Worm (Caenorhabditis elegans) whole organism, young adult: Measurements from ENCODE around the gene srx-18.
A peak's percentile ranks its signal among the peaks of the same experiment; 100 is the strongest.

ENCODE experiments used
- B0261.1 ChIP-seq: sonication (generic microtip); optimal IDR thresholded peaks from 2 replicates; lab custom pipeline; 2016; ENCODE audit warnings: mild to moderate bottlenecking, missing genetic modification characterization, moderate library complexity, missing compliant biosample characterization
- F37B4.10 ChIP-seq: fragments of 200-800 bp; sonication (Bioruptor generic); IDR thresholded peaks from 2 replicates; pipeline ENCODE4 v1.3.6; 2022; ENCODE audit warnings: missing genetic modification characterization, missing compliant biosample characterization
- F39B2.1 ChIP-seq: fragments of 200-800 bp; sonication (Bioruptor generic); IDR thresholded peaks from 2 replicates; pipeline ENCODE4 v1.3.6; 2022; ENCODE audit warnings: missing genetic modification reagents, missing genetic modification characterization, missing compliant biosample characterization
- F55B11.4 ChIP-seq: sonication (generic microtip); optimal IDR thresholded peaks from 2 replicates; lab custom pipeline; 2016; ENCODE audit warnings: missing compliant biosample characterization, missing genetic modification characterization, borderline replicate concordance; ENCODE audit not compliant: insufficient read depth
- K11D2.4 ChIP-seq: fragments of 200-800 bp; sonication (Bioruptor generic); IDR thresholded peaks from 2 replicates; pipeline ENCODE4 v1.3.6; 2022; ENCODE audit warnings: missing genetic modification reagents, missing genetic modification characterization, missing compliant biosample characterization
- aptf-3 ChIP-seq: fragments of 200-800 bp; sonication (Bioruptor generic); IDR thresholded peaks from 2 replicates; pipeline ENCODE4 v1.3.6; 2022; ENCODE audit warnings: missing genetic modification characterization, missing compliant biosample characterization
- attf-5 ChIP-seq: fragments of 200-800 bp; sonication (Bioruptor generic); optimal IDR thresholded peaks from 2 replicates; lab custom pipeline; 2018; ENCODE audit warnings: mild to moderate bottlenecking, missing genetic modification characterization, missing compliant biosample characterization
- bed-1 ChIP-seq: fragments of 200-800 bp; sonication (Bioruptor generic); IDR thresholded peaks from 2 replicates; pipeline ENCODE4 v1.3.6; 2022; ENCODE audit warnings: missing genetic modification reagents, missing genetic modification characterization, missing compliant biosample characterization
- ceh-100 ChIP-seq: fragments of 200-800 bp; sonication (Bioruptor generic); IDR thresholded peaks from 2 replicates; pipeline ENCODE4 v1.3.6; 2022; ENCODE audit warnings: missing genetic modification reagents, missing genetic modification characterization, missing compliant biosample characterization
- ceh-40 ChIP-seq: fragments of 200-800 bp; sonication (Bioruptor generic); IDR thresholded peaks from 2 replicates; pipeline ENCODE4 v1.3.6; 2022; ENCODE audit warnings: missing genetic modification characterization, missing compliant biosample characterization
- dox-1 ChIP-seq: fragments of 200-800 bp; sonication (Bioruptor generic); IDR thresholded peaks from 2 replicates; pipeline ENCODE4 v1.3.6; 2022; ENCODE audit warnings: missing genetic modification reagents, missing genetic modification characterization, missing compliant biosample characterization
- dpl-1 ChIP-seq: fragments of 150-350 bp; optimal IDR thresholded peaks from 2 replicates; lab custom pipeline; 2014; ENCODE audit warnings: missing biosample characterization, missing genetic modification reagents, missing genetic modification characterization
- efl-1 ChIP-seq: fragments of 150-350 bp; optimal IDR thresholded peaks from 2 replicates; lab custom pipeline; 2014; ENCODE audit warnings: missing biosample characterization, missing genetic modification reagents, missing genetic modification characterization
- egrh-3 ChIP-seq: fragments of 200-800 bp; sonication (Bioruptor generic); IDR thresholded peaks from 2 replicates; pipeline ENCODE4 v1.3.6; 2022; ENCODE audit warnings: missing genetic modification reagents, missing genetic modification characterization, missing compliant biosample characterization
- fkh-3 ChIP-seq: sonication (generic microtip); optimal IDR thresholded peaks from 2 replicates; lab custom pipeline; 2016; ENCODE audit warnings: mild to moderate bottlenecking, missing genetic modification characterization, missing compliant biosample characterization
- lin-26 ChIP-seq: fragments of 200-800 bp; sonication (Bioruptor generic); IDR thresholded peaks from 2 replicates; pipeline ENCODE4 v1.3.6; 2022; ENCODE audit warnings: missing genetic modification reagents, missing genetic modification characterization, missing compliant biosample characterization
- lsl-1 ChIP-seq: fragments of 200-800 bp; sonication (Bioruptor generic); optimal IDR thresholded peaks from 2 replicates; lab custom pipeline; 2018; ENCODE audit warnings: mild to moderate bottlenecking, missing genetic modification characterization, moderate library complexity, missing compliant biosample characterization
- madf-3 ChIP-seq: fragments of 200-800 bp; sonication (Bioruptor generic); IDR thresholded peaks from 2 replicates; pipeline ENCODE4 v1.3.6; 2022; ENCODE audit warnings: missing genetic modification reagents, missing genetic modification characterization, missing compliant biosample characterization
- madf-6 ChIP-seq: fragments of 200-800 bp; sonication (Bioruptor generic); IDR thresholded peaks from 2 replicates; pipeline ENCODE4 v1.3.6; 2022; ENCODE audit warnings: missing genetic modification reagents, missing genetic modification characterization, missing compliant biosample characterization
- mxl-1 ChIP-seq: sonication (generic microtip); optimal IDR thresholded peaks from 2 replicates; lab custom pipeline; 2016; ENCODE audit warnings: missing genetic modification characterization, missing compliant biosample characterization
- nfyb-1 ChIP-seq: fragments of 200-800 bp; sonication (Bioruptor generic); IDR thresholded peaks from 2 replicates; pipeline ENCODE4 v1.3.6; 2022; ENCODE audit warnings: missing genetic modification reagents, missing genetic modification characterization, missing compliant biosample characterization
- nhr-120 ChIP-seq: fragments of 200-800 bp; sonication (Bioruptor generic); IDR thresholded peaks from 2 replicates; pipeline ENCODE4 v1.3.6; 2022; ENCODE audit warnings: missing genetic modification characterization, missing compliant biosample characterization
- nhr-90 ChIP-seq: sonication (generic microtip); optimal IDR thresholded peaks from 2 replicates; lab custom pipeline; 2016; ENCODE audit warnings: missing genotype, mild to moderate bottlenecking, missing genetic modification characterization, missing compliant biosample characterization
- pbrm-1 ChIP-seq: fragments of 200-800 bp; sonication (Bioruptor generic); IDR thresholded peaks from 2 replicates; pipeline ENCODE4 v1.3.6; 2022; ENCODE audit warnings: missing genetic modification reagents, missing genetic modification characterization, missing compliant biosample characterization
- rpc-1 ChIP-seq, 2 experiments: fragments of 150-350 bp in 1 of 2; sonication (generic microtip) in 1 of 2; optimal IDR thresholded peaks; 2 replicates each; lab custom pipeline; 2014 to 2018; ENCODE audit warnings: missing biosample characterization in 1 of 2, missing genetic modification characterization in 1 of 2, missing genetic modification reagents in 1 of 2, missing genotype in 1 of 2
- tbp1 ChIP-seq: fragments of 200-800 bp; sonication (Bioruptor generic); optimal IDR thresholded peaks from 2 replicates; lab custom pipeline; 2018; ENCODE audit warnings: mild to moderate bottlenecking, missing genetic modification characterization, missing compliant biosample characterization
- zfh-2 ChIP-seq: fragments of 200-800 bp; sonication (Bioruptor generic); conservative IDR thresholded peaks from 2 replicates; pipeline ENCODE4 v1.3.6; 2022; ENCODE audit warnings: missing genetic modification reagents, missing genetic modification characterization, missing compliant biosample characterization
- zim-3 ChIP-seq: sonication (generic microtip); optimal IDR thresholded peaks from 2 replicates; lab custom pipeline; 2017; ENCODE audit warnings: mild to moderate bottlenecking, missing genetic modification characterization, moderate library complexity, missing compliant biosample characterization
- ztf-3 ChIP-seq: fragments of 200-800 bp; sonication (Bioruptor generic); optimal IDR thresholded peaks from 2 replicates; lab custom pipeline; 2018; ENCODE audit warnings: mild to moderate bottlenecking, missing genetic modification characterization, missing compliant biosample characterization

Gene srx-18

ce11 chrV:17826325-17826724 lies 27.6 kb upstream of the srx-18 start:
- TF ChIP-seq B0261.1: peak; percentile 47
- peak; percentile 57; the same call in 1 of the 2 replicates for TF ChIP-seq lin-26 (GFP tag; lab: Robert Waterston, UW)
- TF ChIP-seq tbp1: peak; percentile 83
- peak; percentile 39 for TF ChIP-seq rpc-1 (optimal IDR thresholded peaks at IDR 0.05; lab: Kevin White, UChicago)
- peak; percentile 68 for TF ChIP-seq rpc-1 (tag; optimal IDR thresholded peaks at IDR 0.05; lab: Kevin White, UChicago)

ce11 chrV:17824610-17825009 lies 25.9 kb upstream of the srx-18 start, which contains the start of gene srh-301:
Gene srh-301 (plus strand): TSS chrV:17824910.
- no peak for TF ChIP-seq nfyb-1
- no peak for TF ChIP-seq efl-1 (GFP tag; lab: Kevin White, UChicago)
- TF ChIP-seq zfh-2 (GFP tag; lab: Robert Waterston, UW): no peak
- no peak for TF ChIP-seq nhr-90 (tag; lab: Kevin White, UChicago)

DNA sequence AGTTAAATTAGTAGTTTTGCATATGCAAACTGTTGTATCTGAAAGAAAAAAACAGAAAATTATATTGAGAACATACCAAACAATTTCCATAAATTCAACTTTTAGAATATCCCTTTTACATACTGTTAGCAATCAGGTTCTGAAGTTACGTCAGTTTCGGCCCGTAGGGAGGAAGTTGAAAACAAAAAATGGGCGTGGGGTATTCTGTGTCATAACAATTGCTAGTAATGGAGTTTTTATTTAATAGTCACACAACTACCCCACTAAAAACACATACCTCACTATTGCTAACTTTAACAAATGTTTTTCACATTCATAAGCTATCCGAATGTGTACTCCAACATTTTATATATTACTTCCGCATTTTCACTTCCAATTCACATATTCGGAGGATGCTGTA lies 23.1 kb upstream of the srx-18 start, which contains the start of gene srh-300:
Gene srh-300 (plus strand): TSS at position 301 of the 400 bp plus-strand sequence.
- TF ChIP-seq F39B2.1 (GFP tag; lab: Robert Waterston, UW) (no peak), F37B4.10 (GFP tag; lab: Robert Waterston, UW) (no peak), bed-1 (GFP tag; lab: Robert Waterston, UW) (no peak), lsl-1 (GFP tag; lab: Kevin White, UChicago) (no peak), zim-3 (tag; lab: Kevin White, UChicago) (no peak), ztf-3 (GFP tag; lab: Kevin White, UChicago) (no peak), rpc-1 (optimal IDR thresholded peaks at IDR 0.05; lab: Kevin White, UChicago) (no peak), rpc-1 (tag; optimal IDR thresholded peaks at IDR 0.05; lab: Kevin White, UChicago) (no peak), F55B11.4 (no peak), nhr-90 (tag; lab: Kevin White, UChicago) (no peak), nfyb-1 (no peak), K11D2.4 (GFP tag; lab: Robert Waterston, UW) (no peak)

- no peak for TF ChIP-seq madf-6 (GFP tag; lab: Robert Waterston, UW)
- TF ChIP-seq egrh-3: peak; percentile 45; the same call in 1 of the 2 replicates
- no peak for TF ChIP-seq ceh-40 (GFP tag; lab: Robert Waterston, UW)
- TF ChIP-seq zfh-2 (GFP tag; lab: Robert Waterston, UW): peak; percentile 80
- TF ChIP-seq pbrm-1 (GFP tag; lab: Robert Waterston, UW): 0 out of 2 replicates have a peak, but pooled peaks have one; percentile 33
Observed at ce11 chrV:17819704-17820103, 21.0 kb upstream of the srx-18 start.

DNA sequence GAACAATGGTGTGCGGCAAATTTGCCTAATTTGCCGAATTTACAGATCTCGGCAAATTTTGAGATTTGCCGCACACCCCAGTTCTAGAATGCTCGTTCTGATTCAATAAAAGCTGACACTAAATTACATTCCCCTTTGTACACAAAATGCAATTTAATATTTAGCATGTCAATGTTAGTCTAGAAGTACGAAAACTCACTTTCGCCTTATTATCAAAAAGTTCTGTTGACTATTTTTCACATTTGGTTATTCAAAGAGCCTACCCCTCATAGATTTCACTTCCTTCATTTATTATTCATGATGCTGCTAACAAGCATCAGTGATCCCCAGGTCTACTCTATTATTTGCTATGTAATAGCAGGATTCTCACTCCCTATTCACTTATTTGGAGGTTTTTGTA lies 19.9 kb upstream of the srx-18 start, which contains the start of gene srh-298:
Gene srh-298 (plus strand): TSS at position 301 of the 400 bp plus-strand sequence.
- TF ChIP-seq mxl-1 (tag; lab: Kevin White, UChicago) (no peak), fkh-3 (tag; lab: Kevin White, UChicago) (no peak), bed-1 (GFP tag; lab: Robert Waterston, UW) (no peak), aptf-3 (GFP tag; lab: Robert Waterston, UW) (no peak), ceh-100 (no peak)

ce11 chrV:17812127-17812526 lies 13.4 kb upstream of the srx-18 start:
- TF ChIP-seq dpl-1 (GFP tag; lab: Kevin White, UChicago) (no peak), attf-5 (no peak), F39B2.1 (GFP tag; lab: Robert Waterston, UW) (0 out of 2 replicates have a peak, but pooled peaks have one; percentile 33), madf-3 (GFP tag; lab: Robert Waterston, UW) (0 out of 2 replicates have a peak, but pooled peaks have one; percentile 43), nhr-120 (GFP tag; lab: Robert Waterston, UW) (0 out of 2 replicates have a peak, but pooled peaks have one; percentile 27), zfh-2 (GFP tag; lab: Robert Waterston, UW) (peak; percentile 94), dox-1 (0 out of 2 replicates have a peak, but pooled peaks have one; percentile 11), egrh-3 (peak; percentile 82; the same call in 1 of the 2 replicates)
